Worm (Caenorhabditis elegans): ENCODE measurements around the gene T05D4.2.

T05D4.2 gene

ce11 chrIII:13575610-13576232 is 12.8 kb upstream of the T05D4.2 start, which contains the start of gene osm-7:
TSS of gene osm-7 (plus strand) at chrIII:13576182.
- TF ChIP-seq ztf-23 (GFP tag; IDR thresholded peaks at IDR 0.05) (no peak), cog-1 (tag; optimal IDR thresholded peaks at IDR 0.05) (no peak), ztf-29 (GFP tag; IDR thresholded peaks at IDR 0.05) (no peak), T22C8.4 (GFP tag; IDR thresholded peaks at IDR 0.05) (no peak), ref-1 (GFP tag; conservative IDR thresholded peaks at IDR 0.05) (no peak), tab-1 (GFP tag; IDR thresholded peaks at IDR 0.05) (no peak), med-1 (GFP tag; optimal IDR thresholded peaks at IDR 0.05; ENCODE audit: insufficient read depth) (no peak), klf-2 (GFP tag; conservative IDR thresholded peaks at IDR 0.05) (no peak), flt-1 (GFP tag; IDR thresholded peaks at IDR 0.05) (no peak)

- TF ChIP-seq ztf-23 (GFP tag; IDR thresholded peaks at IDR 0.05) (no peak), ref-1 (GFP tag; conservative IDR thresholded peaks at IDR 0.05) (no peak)
These were observed 7.5 kb upstream of the T05D4.2 start, which contains the start of gene exc-12 for ce11 chrIII:13570347-13570746. TSS of gene exc-12 (minus strand) at chrIII:13570447.

ce11 chrIII:13565972-13566371 is 3.1 kb upstream of the T05D4.2 start:
- TF ChIP-seq klf-2 (GFP tag; conservative IDR thresholded peaks at IDR 0.05) = no peak
- no peak for TF ChIP-seq ztf-29 (GFP tag; IDR thresholded peaks at IDR 0.05)
- no peak for TF ChIP-seq flt-1 (GFP tag; IDR thresholded peaks at IDR 0.05)
- TF ChIP-seq T22C8.4 (GFP tag; IDR thresholded peaks at IDR 0.05) = no peak
- TF ChIP-seq ztf-23 (GFP tag; IDR thresholded peaks at IDR 0.05) = no peak
- no peak for TF ChIP-seq med-1 (GFP tag; optimal IDR thresholded peaks at IDR 0.05; ENCODE audit: insufficient read depth)
- no peak for TF ChIP-seq ref-1 (GFP tag; conservative IDR thresholded peaks at IDR 0.05)
- TF ChIP-seq cog-1 (tag; optimal IDR thresholded peaks at IDR 0.05) = no peak
- no peak for TF ChIP-seq tab-1 (GFP tag; IDR thresholded peaks at IDR 0.05)

- TF ChIP-seq tab-1 (GFP tag; IDR thresholded peaks at IDR 0.05) (no peak), med-1 (GFP tag; optimal IDR thresholded peaks at IDR 0.05; ENCODE audit: insufficient read depth) (no peak), T22C8.4 (GFP tag; IDR thresholded peaks at IDR 0.05) (peak; percentile 44; the same call in 1 of the 2 replicates), ztf-23 (GFP tag; IDR thresholded peaks at IDR 0.05) (no peak), klf-2 (GFP tag; conservative IDR thresholded peaks at IDR 0.05) (no peak), flt-1 (GFP tag; IDR thresholded peaks at IDR 0.05) (0 out of 2 replicates have a peak, but pooled peaks have one; percentile 35)
These were observed 2.0 kb upstream of the T05D4.2 start, which contains the start of gene aldo-1 for ce11 chrIII:13564929-13565328. TSS of gene aldo-1 (minus strand) at chrIII:13564937.

- TF ChIP-seq ztf-29 (GFP tag; IDR thresholded peaks at IDR 0.05) (no peak), med-1 (GFP tag; optimal IDR thresholded peaks at IDR 0.05; ENCODE audit: insufficient read depth) (no peak)
These were observed 701 bp upstream of the T05D4.2 start for ce11 chrIII:13563583-13563982.

ce11 chrIII:13561233-13561632 is 1.6 kb downstream of the T05D4.2 start:
- TF ChIP-seq ztf-29 (GFP tag; IDR thresholded peaks at IDR 0.05) (no peak), tab-1 (GFP tag; IDR thresholded peaks at IDR 0.05) (no peak), klf-2 (GFP tag; conservative IDR thresholded peaks at IDR 0.05) (no peak), T22C8.4 (GFP tag; IDR thresholded peaks at IDR 0.05) (no peak), flt-1 (GFP tag; IDR thresholded peaks at IDR 0.05) (no peak), ztf-23 (GFP tag; IDR thresholded peaks at IDR 0.05) (no peak), med-1 (GFP tag; optimal IDR thresholded peaks at IDR 0.05; ENCODE audit: insufficient read depth) (no peak), cog-1 (tag; optimal IDR thresholded peaks at IDR 0.05) (no peak), ref-1 (GFP tag; conservative IDR thresholded peaks at IDR 0.05) (no peak)

ce11 chrIII:13560715-13561114 is 2.2 kb downstream of the T05D4.2 start:
- TF ChIP-seq tab-1 (GFP tag; IDR thresholded peaks at IDR 0.05) (no peak), T22C8.4 (GFP tag; IDR thresholded peaks at IDR 0.05) (no peak), ztf-29 (GFP tag; IDR thresholded peaks at IDR 0.05) (no peak), cog-1 (tag; optimal IDR thresholded peaks at IDR 0.05) (no peak), ztf-23 (GFP tag; IDR thresholded peaks at IDR 0.05) (no peak), med-1 (GFP tag; optimal IDR thresholded peaks at IDR 0.05; ENCODE audit: insufficient read depth) (no peak), klf-2 (GFP tag; conservative IDR thresholded peaks at IDR 0.05) (no peak), ref-1 (GFP tag; conservative IDR thresholded peaks at IDR 0.05) (no peak), flt-1 (GFP tag; IDR thresholded peaks at IDR 0.05) (no peak)

- TF ChIP-seq flt-1 (GFP tag; IDR thresholded peaks at IDR 0.05) (no peak), cog-1 (tag; optimal IDR thresholded peaks at IDR 0.05) (no peak), tab-1 (GFP tag; IDR thresholded peaks at IDR 0.05) (no peak), med-1 (GFP tag; optimal IDR thresholded peaks at IDR 0.05; ENCODE audit: insufficient read depth) (no peak), ztf-29 (GFP tag; IDR thresholded peaks at IDR 0.05) (no peak), T22C8.4 (GFP tag; IDR thresholded peaks at IDR 0.05) (no peak), klf-2 (GFP tag; conservative IDR thresholded peaks at IDR 0.05) (no peak), ref-1 (GFP tag; conservative IDR thresholded peaks at IDR 0.05) (no peak), ztf-23 (GFP tag; IDR thresholded peaks at IDR 0.05) (no peak)
These were observed 6.8 kb downstream of the T05D4.2 start for ce11 chrIII:13556039-13556438.

- TF ChIP-seq ztf-29 (GFP tag; IDR thresholded peaks at IDR 0.05) = no peak
- no peak for TF ChIP-seq klf-2 (GFP tag; conservative IDR thresholded peaks at IDR 0.05)
- no peak for TF ChIP-seq ztf-23 (GFP tag; IDR thresholded peaks at IDR 0.05)
- TF ChIP-seq flt-1 (GFP tag; IDR thresholded peaks at IDR 0.05) = no peak
- no peak for TF ChIP-seq med-1 (GFP tag; optimal IDR thresholded peaks at IDR 0.05; ENCODE audit: insufficient read depth)
- TF ChIP-seq ref-1 (GFP tag; conservative IDR thresholded peaks at IDR 0.05) = no peak
- no peak for TF ChIP-seq tab-1 (GFP tag; IDR thresholded peaks at IDR 0.05)
- no peak for TF ChIP-seq cog-1 (tag; optimal IDR thresholded peaks at IDR 0.05)
- no peak for TF ChIP-seq T22C8.4 (GFP tag; IDR thresholded peaks at IDR 0.05)
These were observed 7.6 kb downstream of the T05D4.2 start, which contains the start of gene scav-2 for ce11 chrIII:13555234-13555633. TSS of gene scav-2 (minus strand) at chrIII:13555334.

- no peak for TF ChIP-seq ztf-29 (GFP tag; IDR thresholded peaks at IDR 0.05)
- TF ChIP-seq ztf-23 (GFP tag; IDR thresholded peaks at IDR 0.05) = no peak
- TF ChIP-seq klf-2 (GFP tag; conservative IDR thresholded peaks at IDR 0.05) = no peak
These were observed 12.9 kb downstream of the T05D4.2 start for ce11 chrIII:13549960-13550359.
